Worm (Caenorhabditis elegans) whole organism, L4 larva: ENCODE data around the gene R05G6.1.

ENCODE experiments used
- F10B5.3 ChIP-seq: sonication (generic microtip); optimal IDR thresholded peaks from 2 replicates; lab custom pipeline; 2016; ENCODE audit warnings: mild to moderate bottlenecking, missing genetic modification characterization, missing compliant biosample characterization
- F26F4.8 ChIP-seq: fragments of 200-800 bp; sonication (Bioruptor generic); conservative IDR thresholded peaks from 2 replicates; pipeline ENCODE4 v1.3.6; 2022; ENCODE audit warnings: missing genetic modification characterization, missing compliant biosample characterization
- Y48G9A.11 ChIP-seq: fragments of 200-800 bp; sonication (Bioruptor generic); IDR thresholded peaks from 2 replicates; pipeline ENCODE4 v1.3.6; 2022; ENCODE audit warnings: missing genetic modification reagents, missing genetic modification characterization, missing compliant biosample characterization
- aha-1 ChIP-seq: fragments of 150-350 bp; peaks from one replicate; lab custom pipeline; 2014; ENCODE audit warnings: missing biosample characterization, missing genetic modification characterization
- aly-2 ChIP-seq: sonication (generic microtip); optimal IDR thresholded peaks from 2 replicates; lab custom pipeline; 2018; ENCODE audit warnings: missing biosample characterization, missing genetic modification characterization
- ceh-20 ChIP-seq: fragments of 200-800 bp; sonication (Bioruptor generic); IDR thresholded peaks from 2 replicates; pipeline ENCODE4 v1.3.6; 2022; ENCODE audit warnings: missing genetic modification reagents, missing genetic modification characterization, missing compliant biosample characterization
- ceh-32 ChIP-seq: sonication (generic microtip); optimal IDR thresholded peaks from 2 replicates; lab custom pipeline; 2016; ENCODE audit warnings: mild to moderate bottlenecking, missing genetic modification characterization, missing compliant biosample characterization; ENCODE audit not compliant: poor library complexity
- ceh-82 ChIP-seq: sonication (generic microtip); optimal IDR thresholded peaks from 2 replicates; lab custom pipeline; 2017; ENCODE audit warnings: missing biosample characterization, missing genetic modification characterization
- ces-1 ChIP-seq: fragments of 150-350 bp; sonication (generic microtip); optimal IDR thresholded peaks from 4 replicates; lab custom pipeline; 2014; ENCODE audit warnings: missing biosample characterization, missing genetic modification reagents, missing genetic modification characterization
- daf-16 ChIP-seq, 3 experiments: sonication (generic microtip); optimal IDR thresholded peaks; 2 replicates each; lab custom pipeline; 2016 to 2017; ENCODE audit warnings: missing genetic modification characterization in 3 of 3, missing genetic modification reagents in 3 of 3, mild to moderate bottlenecking in 2 of 3, missing compliant biosample characterization in 2 of 3, missing biosample characterization in 1 of 3, moderate library complexity in 1 of 3
- dmd-9 ChIP-seq: fragments of 200-800 bp; sonication (Bioruptor generic); IDR thresholded peaks from 2 replicates; pipeline ENCODE4 v1.3.6; 2022; ENCODE audit warnings: missing genetic modification reagents, missing genetic modification characterization, missing compliant biosample characterization
- dpl-1 ChIP-seq: fragments of 150-350 bp; optimal IDR thresholded peaks from 2 replicates; lab custom pipeline; 2014; ENCODE audit warnings: missing biosample characterization, missing genetic modification reagents, missing genetic modification characterization
- dve-1 ChIP-seq: sonication (generic microtip); optimal IDR thresholded peaks from 2 replicates; lab custom pipeline; 2017; ENCODE audit warnings: antibody characterized with exemption, mild to moderate bottlenecking, missing genetic modification characterization, missing compliant biosample characterization; ENCODE audit not compliant: insufficient read depth
- egl-27 ChIP-seq: sonication (generic microtip); optimal IDR thresholded peaks from 3 replicates; lab custom pipeline; 2017; ENCODE audit warnings: missing biosample characterization, missing genetic modification reagents, missing genetic modification characterization
- fkh-10 ChIP-seq: fragments of 150-350 bp; optimal IDR thresholded peaks from 2 replicates; lab custom pipeline; 2014; ENCODE audit warnings: missing biosample characterization, missing genetic modification reagents, missing genetic modification characterization
- hmg-1.1 ChIP-seq: fragments of 200-800 bp; sonication (Bioruptor generic); IDR thresholded peaks from 2 replicates; pipeline ENCODE4 v1.3.6; 2022; ENCODE audit warnings: missing genetic modification reagents, missing genetic modification characterization, missing compliant biosample characterization
- lin-38 ChIP-seq: fragments of 200-800 bp; sonication (Bioruptor generic); IDR thresholded peaks from 2 replicates; pipeline ENCODE4 v1.3.6; 2022; ENCODE audit warnings: missing genetic modification reagents, missing genetic modification characterization, missing compliant biosample characterization
- lir-3 ChIP-seq: sonication (generic microtip); optimal IDR thresholded peaks from 2 replicates; lab custom pipeline; 2016; ENCODE audit warnings: mild to moderate bottlenecking, missing genetic modification characterization, missing compliant biosample characterization
- lsy-2 ChIP-seq, 2 experiments: fragments of 150-350 bp in 1 of 2; sonication (generic microtip) in 1 of 2; optimal IDR thresholded peaks; 2 replicates each; lab custom pipeline; 2014 to 2017; ENCODE audit warnings: missing biosample characterization in 2 of 2, missing genetic modification characterization in 2 of 2
- mdl-1 ChIP-seq, 2 experiments: fragments of 150-350 bp in 1 of 2; sonication (generic microtip) in 1 of 2; optimal IDR thresholded peaks; 2 replicates each; lab custom pipeline; 2014 to 2017; ENCODE audit warnings: missing biosample characterization in 2 of 2, missing genetic modification characterization in 2 of 2
- mdt-29 ChIP-seq: fragments of 200-800 bp; sonication (Bioruptor generic); IDR thresholded peaks from 2 replicates; pipeline ENCODE4 v1.3.6; 2022; ENCODE audit warnings: missing genetic modification reagents, missing genetic modification characterization, missing compliant biosample characterization
- mxl-3 ChIP-seq: fragments of 200-800 bp; sonication (Bioruptor generic); optimal IDR thresholded peaks from 2 replicates; lab custom pipeline; 2018; ENCODE audit warnings: mild to moderate bottlenecking, missing genetic modification characterization, missing compliant biosample characterization
- nhr-102 ChIP-seq: sonication (generic microtip); optimal IDR thresholded peaks from 2 replicates; lab custom pipeline; 2016; ENCODE audit warnings: mild to moderate bottlenecking, missing genetic modification characterization, moderate library complexity, missing compliant biosample characterization
- nhr-11 ChIP-seq: fragments of 150-350 bp; optimal IDR thresholded peaks from 2 replicates; lab custom pipeline; 2014; ENCODE audit warnings: missing biosample characterization, missing genetic modification characterization
- nhr-111 ChIP-seq: fragments of 200-800 bp; sonication (Bioruptor generic); optimal IDR thresholded peaks from 2 replicates; lab custom pipeline; 2018; ENCODE audit warnings: mild to moderate bottlenecking, missing genetic modification characterization, missing compliant biosample characterization
- nhr-25 ChIP-seq: sonication (generic microtip); optimal IDR thresholded peaks from 2 replicates; lab custom pipeline; 2017; ENCODE audit warnings: missing genetic modification characterization, mild to moderate bottlenecking, missing compliant biosample characterization, antibody characterized with exemption, moderate library complexity, borderline replicate concordance; ENCODE audit not compliant: insufficient read depth
- rbr-2 ChIP-seq: sonication (generic microtip); optimal IDR thresholded peaks from 2 replicates; lab custom pipeline; 2016; ENCODE audit warnings: missing genotype, missing genetic modification characterization, missing compliant biosample characterization
- saeg-2 ChIP-seq: fragments of 200-800 bp; sonication (Bioruptor generic); IDR thresholded peaks from 2 replicates; pipeline ENCODE4 v1.3.6; 2022; ENCODE audit warnings: missing genetic modification reagents, missing genetic modification characterization, missing compliant biosample characterization
- sdz-12 ChIP-seq: fragments of 200-800 bp; sonication (Bioruptor generic); optimal IDR thresholded peaks from 2 replicates; lab custom pipeline; 2018; ENCODE audit warnings: mild to moderate bottlenecking, missing genetic modification characterization, missing compliant biosample characterization
- skn-1 ChIP-seq: fragments of 150-350 bp; optimal IDR thresholded peaks from 2 replicates; lab custom pipeline; 2014; ENCODE audit warnings: missing biosample characterization, missing genetic modification characterization
- spr-1 ChIP-seq: sonication (generic microtip); optimal IDR thresholded peaks from 2 replicates; lab custom pipeline; 2016; ENCODE audit warnings: mild to moderate bottlenecking, missing genetic modification characterization, missing compliant biosample characterization
- tag-97 ChIP-seq: fragments of 200-800 bp; sonication (Bioruptor generic); IDR thresholded peaks from 2 replicates; pipeline ENCODE4 v1.3.6; 2022; ENCODE audit warnings: missing genetic modification characterization, missing compliant biosample characterization
- tra-1 ChIP-seq: fragments of 200-800 bp; sonication (Bioruptor generic); IDR thresholded peaks from 2 replicates; pipeline ENCODE4 v1.3.6; 2022; ENCODE audit warnings: missing genetic modification reagents, missing genetic modification characterization, missing compliant biosample characterization
- zfp-3 ChIP-seq: fragments of 200-800 bp; sonication (Bioruptor generic); conservative IDR thresholded peaks from 2 replicates; pipeline ENCODE4 v1.3.6; 2022; ENCODE audit warnings: missing genetic modification reagents, missing genetic modification characterization, missing compliant biosample characterization
- ztf-11 ChIP-seq: fragments of 150-350 bp; optimal IDR thresholded peaks from 2 replicates; lab custom pipeline; 2014; ENCODE audit warnings: missing biosample characterization, missing genetic modification characterization
- ztf-7 ChIP-seq: fragments of 150-350 bp; optimal IDR thresholded peaks from 2 replicates; lab custom pipeline; 2014; ENCODE audit warnings: missing biosample characterization, missing genetic modification characterization

Gene R05G6.1

DNA sequence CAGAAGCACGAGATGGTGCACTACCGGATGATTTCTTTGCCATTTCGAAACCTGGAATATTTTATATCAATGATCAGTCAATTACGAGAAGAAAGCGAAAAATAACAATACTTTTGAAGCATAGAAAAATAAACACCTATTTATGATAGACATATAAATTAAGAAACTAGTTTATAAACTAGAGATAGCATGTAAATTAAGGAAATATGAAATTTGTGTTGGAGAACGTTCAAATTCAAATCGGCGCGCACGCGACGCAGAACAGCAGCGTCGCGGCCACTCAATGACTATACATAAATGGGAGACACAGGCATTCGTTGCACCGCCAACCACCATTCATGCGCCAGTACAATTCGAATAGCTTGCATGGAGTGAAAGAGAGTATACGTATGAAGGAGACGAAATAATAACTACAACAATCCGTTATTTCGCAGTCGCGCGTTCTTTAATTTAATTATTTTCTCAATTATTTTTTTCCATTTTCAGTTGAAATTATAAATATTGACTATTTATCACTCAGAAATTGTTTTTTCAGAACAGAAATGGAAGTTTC, 47.7 kb downstream of the R05G6.1 start, which contains the start of the genes cec-5 and nol-10 (continued):
- TF ChIP-seq mxl-3 (no peak), ceh-82 (tag; lab: Kevin White, UChicago) (no peak), nhr-25 (tag; lab: Kevin White, UChicago) (peak; percentile 24), saeg-2 (GFP tag; lab: Robert Waterston, UW) (no peak), F26F4.8 (no peak), mdt-29 (GFP tag; lab: Robert Waterston, UW) (no peak; the same call in 1 of the 2 replicates), dpl-1 (GFP tag; lab: Kevin White, UChicago) (peak; percentile 79), zfp-3 (GFP tag; lab: Robert Waterston, UW) (no peak), rbr-2 (tag; lab: Kevin White, UChicago) (peak; percentile 78), egl-27 (tag; lab: Kevin White, UChicago) (no peak), nhr-11 (tag; lab: Kevin White, UChicago) (peak; percentile 12), lsy-2 (tag; optimal IDR thresholded peaks at IDR 0.05; lab: Kevin White, UChicago) (peak; percentile 57 to 91), mdl-1 (tag; optimal IDR thresholded peaks at IDR 0.05; lab: Kevin White, UChicago) (peak in 1 of 2 experiments; percentile 74), ztf-11 (tag; lab: Kevin White, UChicago) (no peak), F10B5.3 (tag; lab: Kevin White, UChicago) (no peak), spr-1 (tag; lab: Kevin White, UChicago) (no peak), ceh-20 (GFP tag; lab: Robert Waterston, UW) (no peak), sdz-12 (GFP tag; lab: Kevin White, UChicago) (no peak), tag-97 (GFP tag; lab: Robert Waterston, UW) (no peak), Y48G9A.11 (no peak; the same call in 1 of the 2 replicates), aly-2 (no peak), lin-38 (GFP tag; lab: Robert Waterston, UW) (peak; percentile 84), dmd-9 (no peak), daf-16 (GFP tag; optimal IDR thresholded peaks at IDR 0.05; lab: Kevin White, UChicago) (peak in 1 of 2 experiments; percentile 24), daf-16 (tag; optimal IDR thresholded peaks at IDR 0.05; lab: Kevin White, UChicago) (peak; percentile 76), hmg-1.1 (peak; percentile 82), ceh-32 (no peak), dve-1 (peak; percentile 91), lir-3 (tag; lab: Kevin White, UChicago) (no peak), nhr-102 (tag; lab: Kevin White, UChicago) (no peak)

DNA sequence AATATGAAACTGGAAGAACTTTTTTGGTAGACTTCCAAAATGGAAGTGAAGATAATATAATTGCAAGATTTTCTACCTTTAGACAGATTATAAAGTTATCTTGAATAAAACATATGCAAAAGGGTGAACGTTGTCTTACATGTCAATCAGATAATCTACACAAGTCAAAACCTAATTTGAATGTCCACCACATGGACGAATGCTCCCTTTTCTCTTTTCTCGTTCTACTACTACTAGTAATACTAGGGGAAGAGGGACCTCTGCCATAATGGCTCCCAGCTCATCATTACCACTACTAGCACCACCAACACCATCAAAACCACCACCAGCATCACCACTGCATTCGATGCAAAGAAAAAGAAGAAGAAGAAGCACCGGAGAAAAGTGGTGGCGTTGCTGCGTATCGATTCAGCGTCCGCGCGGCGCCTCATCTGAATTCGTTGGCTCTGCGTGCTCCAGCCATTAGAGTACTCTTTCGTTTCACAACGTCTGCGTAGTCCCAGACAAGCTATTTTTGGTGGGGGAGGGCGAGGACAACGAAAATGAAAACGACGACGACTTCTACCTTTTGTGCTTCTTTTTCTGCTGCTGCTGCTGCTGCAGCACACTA, 52.9 kb downstream of the R05G6.1 start:
- TF ChIP-seq ces-1 (GFP tag; lab: Kevin White, UChicago), result no peak
- peak; percentile 39; the same call in 1 of the 2 replicates for TF ChIP-seq hmg-1.1
- no peak for TF ChIP-seq tra-1
- peak; percentile 86 for TF ChIP-seq aha-1 (tag; lab: Kevin White, UChicago)

DNA sequence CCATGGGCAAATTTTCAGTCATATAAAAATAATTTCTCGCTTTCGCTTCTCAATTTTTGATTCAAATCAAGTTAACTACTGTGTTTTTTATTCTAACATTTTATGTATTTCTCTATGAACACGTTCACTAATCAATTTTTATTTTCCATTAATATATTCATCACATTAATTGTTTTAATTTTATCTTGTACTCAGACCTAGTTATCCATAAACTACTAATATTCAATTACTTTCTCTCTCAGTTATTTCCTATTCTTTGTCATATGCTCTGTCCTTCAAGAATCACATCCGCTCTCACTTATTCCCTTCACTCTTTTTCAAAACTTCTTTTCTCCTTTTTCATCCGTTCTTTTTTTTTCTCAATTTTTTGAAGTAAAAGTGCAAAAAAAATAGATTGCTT, 54.5 kb downstream of the R05G6.1 start:
- no peak for TF ChIP-seq zfp-3 (GFP tag; lab: Robert Waterston, UW)
- no peak for TF ChIP-seq ceh-82 (tag; lab: Kevin White, UChicago)
- TF ChIP-seq lin-38 (GFP tag; lab: Robert Waterston, UW), result no peak
- TF ChIP-seq ces-1 (GFP tag; lab: Kevin White, UChicago), result peak; percentile 61
- no peak for TF ChIP-seq ztf-7 (tag; lab: Kevin White, UChicago)
- no peak for TF ChIP-seq skn-1 (tag; lab: Kevin White, UChicago)
- no peak for TF ChIP-seq nhr-111 (GFP tag; lab: Kevin White, UChicago)
- peak; percentile 50 for TF ChIP-seq fkh-10 (GFP tag; lab: Kevin White, UChicago)
